Worm (Caenorhabditis elegans): ENCODE results near the gene K02A2.1.

The K02A2.1 gene

ce11 chrII:7392052-7392694 lies 42.9 kb upstream of the K02A2.1 start (continued):
- TF ChIP-seq ceh-28 (tag; optimal IDR thresholded peaks at IDR 0.05) = peak; percentile 49
- TF ChIP-seq hmg-11 (tag; optimal IDR thresholded peaks at IDR 0.05) = peak; percentile 87
- no peak for TF ChIP-seq zag-1 (tag; optimal IDR thresholded peaks at IDR 0.05)
- peak; percentile 42 for TF ChIP-seq fos-1 (tag; optimal IDR thresholded peaks at IDR 0.05)
- peak; percentile 48 for TF ChIP-seq R02D3.7 (tag; optimal IDR thresholded peaks at IDR 0.05)
- peak; percentile 54 for TF ChIP-seq nhr-23 (tag; optimal IDR thresholded peaks at IDR 0.05)
- TF ChIP-seq ZK546.5 (tag; optimal IDR thresholded peaks at IDR 0.05) = no peak

ce11 chrII:7393393-7393792 lies 41.7 kb upstream of the K02A2.1 start:
- peak; percentile 16 for TF ChIP-seq pha-4 (tag; optimal IDR thresholded peaks at IDR 0.05)
- peak; percentile 76 for TF ChIP-seq ama-1 (optimal IDR thresholded peaks at IDR 0.05)
- peak; percentile 48 for TF ChIP-seq nhr-25 (tag; optimal IDR thresholded peaks at IDR 0.05)
- TF ChIP-seq mdl-1 (tag; optimal IDR thresholded peaks at IDR 0.05) = no peak
- no peak for TF ChIP-seq ztf-11 (tag; optimal IDR thresholded peaks at IDR 0.05)
- TF ChIP-seq nhr-23 (tag; optimal IDR thresholded peaks at IDR 0.05) = peak; percentile 24
- no peak for TF ChIP-seq elt-1 (tag; optimal IDR thresholded peaks at IDR 0.05)
- TF ChIP-seq sea-2 (GFP tag; optimal IDR thresholded peaks at IDR 0.05) = no peak

ce11 chrII:7393922-7394689 lies 41.0 kb upstream of the K02A2.1 start:
- TF ChIP-seq nhr-43 (tag; optimal IDR thresholded peaks at IDR 0.05; ENCODE audit: poor library complexity, severe bottlenecking) (no peak), elt-2 (tag; optimal IDR thresholded peaks at IDR 0.05) (peak; percentile 12), skn-1 (tag; optimal IDR thresholded peaks at IDR 0.05) (no peak), daf-12 (tag; optimal IDR thresholded peaks at IDR 0.05) (no peak), nhr-25 (tag; optimal IDR thresholded peaks at IDR 0.05) (peak; percentile 28)

ce11 chrII:7394690-7395054 lies 40.4 kb upstream of the K02A2.1 start, which contains the start of gene bath-44:
TSS of gene bath-44 (plus strand) at chrII:7394955.
- peak; percentile 42 for TF ChIP-seq ama-1 (optimal IDR thresholded peaks at IDR 0.05)
- TF ChIP-seq pha-4 (tag; optimal IDR thresholded peaks at IDR 0.05) = no peak
- TF ChIP-seq nhr-67 (tag; optimal IDR thresholded peaks at IDR 0.05) = no peak

- TF ChIP-seq elt-3 (tag; optimal IDR thresholded peaks at IDR 0.05) = no peak
- no peak for TF ChIP-seq nhr-43 (tag; optimal IDR thresholded peaks at IDR 0.05; ENCODE audit: poor library complexity, severe bottlenecking)
- no peak for TF ChIP-seq daf-12 (tag; optimal IDR thresholded peaks at IDR 0.05)
- no peak for TF ChIP-seq mml-1 (tag; optimal IDR thresholded peaks at IDR 0.05)
- TF ChIP-seq pqm-1 (tag; optimal IDR thresholded peaks at IDR 0.05) = no peak
- TF ChIP-seq zag-1 (tag; optimal IDR thresholded peaks at IDR 0.05) = no peak
- TF ChIP-seq fos-1 (tag; optimal IDR thresholded peaks at IDR 0.05) = no peak
- TF ChIP-seq nhr-12 (tag; optimal IDR thresholded peaks at IDR 0.05) = no peak
- no peak for TF ChIP-seq aly-2 (tag; optimal IDR thresholded peaks at IDR 0.05)
- no peak for TF ChIP-seq ztf-4 (tag; optimal IDR thresholded peaks at IDR 0.05)
- no peak for TF ChIP-seq ceh-16 (tag; optimal IDR thresholded peaks at IDR 0.05)
- no peak for TF ChIP-seq jun-1 (tag; optimal IDR thresholded peaks at IDR 0.05)
- no peak for TF ChIP-seq unc-39 (tag; optimal IDR thresholded peaks at IDR 0.05)
Measured at ce11 chrII:7396081-7396480, 39.0 kb upstream of the K02A2.1 start.

- TF ChIP-seq ztf-4 (tag; optimal IDR thresholded peaks at IDR 0.05) (no peak), nhr-25 (tag; optimal IDR thresholded peaks at IDR 0.05) (no peak), tbx-2 (tag; optimal IDR thresholded peaks at IDR 0.05) (no peak), aly-2 (tag; optimal IDR thresholded peaks at IDR 0.05) (no peak), elt-3 (tag; optimal IDR thresholded peaks at IDR 0.05) (no peak), nhr-76 (tag; optimal IDR thresholded peaks at IDR 0.05) (no peak), sea-2 (GFP tag; optimal IDR thresholded peaks at IDR 0.05) (no peak), egl-5 (tag; optimal IDR thresholded peaks at IDR 0.05) (no peak), hmg-11 (tag; optimal IDR thresholded peaks at IDR 0.05) (no peak), ztf-11 (tag; optimal IDR thresholded peaks at IDR 0.05) (no peak), lin-39 (tag; optimal IDR thresholded peaks at IDR 0.05) (no peak), nhr-23 (tag; optimal IDR thresholded peaks at IDR 0.05) (peak; percentile 39), ceh-82 (tag; optimal IDR thresholded peaks at IDR 0.05) (no peak), fkh-10 (GFP tag; optimal IDR thresholded peaks at IDR 0.05) (no peak), egl-27 (tag; optimal IDR thresholded peaks at IDR 0.05) (no peak), pha-4 (tag; optimal IDR thresholded peaks at IDR 0.05) (no peak), ceh-16 (tag; optimal IDR thresholded peaks at IDR 0.05) (no peak), elt-1 (tag; optimal IDR thresholded peaks at IDR 0.05) (peak; percentile 31), skn-1 (tag; optimal IDR thresholded peaks at IDR 0.05) (no peak), zag-1 (tag; optimal IDR thresholded peaks at IDR 0.05) (no peak), R02D3.7 (tag; optimal IDR thresholded peaks at IDR 0.05) (no peak), lin-15B (tag; optimal IDR thresholded peaks at IDR 0.05) (no peak), pqm-1 (tag; optimal IDR thresholded peaks at IDR 0.05) (no peak), ceh-9 (tag; optimal IDR thresholded peaks at IDR 0.05) (no peak), ZK546.5 (tag; optimal IDR thresholded peaks at IDR 0.05) (no peak), ama-1 (optimal IDR thresholded peaks at IDR 0.05) (peak; percentile 72), fkh-2 (tag; optimal IDR thresholded peaks at IDR 0.05) (no peak), nhr-43 (tag; optimal IDR thresholded peaks at IDR 0.05; ENCODE audit: poor library complexity, severe bottlenecking) (no peak)
Measured at ce11 chrII:7397273-7397840, 37.7 kb upstream of the K02A2.1 start.
